Fruit fly (Drosophila melanogaster) whole organism, embryonic: ENCODE measurements around the gene ClC-a.

Experiments used
- CG10959 ChIP-seq: fragments of 200-800 bp; sonication (Bioruptor generic); IDR thresholded peaks from 2 replicates; pipeline ENCODE4 v1.3.6; 2022; ENCODE audit warnings: missing biosample characterization, missing genetic modification characterization
- CG6254 ChIP-seq: fragments of 200-800 bp; sonication (Bioruptor generic); optimal IDR thresholded peaks from 3 replicates; lab custom pipeline; 2017; ENCODE audit warnings: mild to moderate bottlenecking, missing biosample characterization, missing genetic modification reagents, missing genetic modification characterization
- CG6272 ChIP-seq: fragments of 200-800 bp; sonication (Bioruptor generic); IDR thresholded peaks from 2 replicates; pipeline ENCODE4 v1.3.6; 2022; ENCODE audit warnings: missing biosample characterization, missing genetic modification characterization
- Dp ChIP-seq: fragments of 200-800 bp; sonication (Bioruptor generic); optimal IDR thresholded peaks from 2 replicates; lab custom pipeline; 2018; ENCODE audit warnings: missing biosample characterization, mild to moderate bottlenecking, missing genetic modification characterization, moderate library complexity
- Ets65A ChIP-seq: fragments of 200-800 bp; sonication (Bioruptor generic); peaks from one replicate; lab custom pipeline; 2016; ENCODE audit warnings: missing biosample characterization, missing genetic modification characterization
- amos ChIP-seq: fragments of 200-800 bp; sonication (Bioruptor generic); IDR thresholded peaks from 2 replicates; pipeline ENCODE4 v1.3.6; 2022; ENCODE audit warnings: missing biosample characterization, missing genetic modification characterization; ENCODE audit not compliant: partially characterized antibody
- lmd ChIP-seq: fragments of 200-800 bp; sonication (Bioruptor generic); IDR thresholded peaks from 2 replicates; pipeline ENCODE4 v1.3.6; 2022; ENCODE audit warnings: missing biosample characterization, missing genetic modification characterization

The ClC-a gene

dm6 chr3R:11749297-11750293 lies 63.4 kb downstream of the ClC-a start, which contains the start of gene CG6923 (continued):
- no peak for TF ChIP-seq lmd (GFP tag; lab: Robert Waterston, UW)
- TF ChIP-seq CG6254 (GFP tag; lab: Kevin White, UChicago) = no peak
- no peak for TF ChIP-seq CG10959 (GFP tag; lab: Robert Waterston, UW)
- peak; percentile 80 for TF ChIP-seq Dp (GFP tag; lab: Kevin White, UChicago)
- peak; percentile 66 for TF ChIP-seq Ets65A (GFP tag; lab: Kevin White, UChicago)
- no peak for TF ChIP-seq CG6272 (GFP tag; lab: Robert Waterston, UW)
- TF ChIP-seq amos = peak; percentile 93
- TF ChIP-seq, all 482 proteins: peak for 72
